Fruit fly (Drosophila melanogaster) whole organism: ENCODE results near the gene Cyp4ac3.

Source experiments
- CG8478 ChIP-seq: fragments of >200 bp; optimal IDR thresholded peaks from 2 replicates; lab custom pipeline; 2018; ENCODE audit warnings: inconsistent platforms
- Dll ChIP-seq: fragments of >200 bp; optimal IDR thresholded peaks from 2 replicates; lab custom pipeline; 2017
- EcR ChIP-seq, 2 experiments: fragments of >200 bp; optimal IDR thresholded peaks; 2 replicates each; lab custom pipeline; 2017; ENCODE audit warnings: missing biosample characterization in 2 of 2, missing genetic modification characterization in 2 of 2, missing genetic modification reagents in 2 of 2
- pan ChIP-seq: fragments of >200 bp; optimal IDR thresholded peaks from 2 replicates; lab custom pipeline; 2017
- psq ChIP-seq: fragments of >200 bp; optimal IDR thresholded peaks from 2 replicates; lab custom pipeline; 2017
- usp ChIP-seq: fragments of >200 bp; optimal IDR thresholded peaks from 2 replicates; lab custom pipeline; 2017; ENCODE audit warnings: missing biosample characterization, missing genetic modification characterization, mixed read lengths

The Cyp4ac3 gene

DNA sequence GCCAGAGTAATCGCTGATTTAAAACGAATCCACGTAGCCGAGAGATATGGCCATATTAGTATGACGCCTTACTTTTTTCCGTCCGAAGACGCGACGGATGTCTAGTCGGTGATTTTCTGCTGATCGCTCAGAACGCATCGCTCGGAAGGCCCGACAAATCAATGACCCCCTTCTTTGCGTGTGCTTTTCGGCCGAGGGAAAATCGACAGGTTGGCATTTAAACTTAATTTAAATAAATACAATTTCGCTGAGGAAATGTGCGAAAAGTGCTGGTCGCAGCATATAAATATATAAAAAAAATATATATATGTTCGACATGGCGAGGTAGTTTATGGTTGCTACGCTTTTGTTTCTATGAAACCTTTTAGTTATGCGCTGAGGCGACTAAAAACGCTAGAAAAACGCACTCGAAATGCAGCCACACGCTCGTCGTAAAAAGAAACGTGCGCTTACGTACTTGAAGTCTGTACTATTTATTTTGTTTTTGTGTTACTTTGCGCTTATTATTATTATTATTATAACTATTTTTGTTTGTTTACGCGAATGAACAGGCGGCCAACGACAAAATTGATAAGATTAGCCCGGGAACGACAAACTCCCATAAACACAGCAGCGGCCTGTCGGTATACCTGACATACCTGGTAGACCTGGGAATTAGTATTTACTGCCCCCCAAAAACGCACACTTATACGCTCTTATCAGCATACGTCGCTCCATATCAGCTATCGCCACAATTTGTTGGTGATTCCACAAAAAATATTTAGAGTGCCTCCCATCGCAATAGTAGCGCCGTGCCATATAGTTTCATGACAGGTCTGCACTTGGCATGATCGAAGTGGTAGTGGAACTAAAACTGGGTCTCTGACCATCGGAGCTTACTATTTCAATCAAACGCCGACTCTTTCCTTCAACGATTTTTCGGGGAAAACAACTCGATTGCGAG, 35.1 kb upstream of the Cyp4ac3 start:
- TF ChIP-seq psq (lab: Kevin White, UChicago) (no peak), usp (GFP tag; lab: Kevin White, UChicago) (no peak), Dll (lab: Kevin White, UChicago) (no peak), CG8478 (lab: Kevin White, UChicago) (no peak), pan (lab: Kevin White, UChicago) (no peak), EcR (GFP tag; optimal IDR thresholded peaks at IDR 0.05; lab: Kevin White, UChicago) (no peak)

DNA sequence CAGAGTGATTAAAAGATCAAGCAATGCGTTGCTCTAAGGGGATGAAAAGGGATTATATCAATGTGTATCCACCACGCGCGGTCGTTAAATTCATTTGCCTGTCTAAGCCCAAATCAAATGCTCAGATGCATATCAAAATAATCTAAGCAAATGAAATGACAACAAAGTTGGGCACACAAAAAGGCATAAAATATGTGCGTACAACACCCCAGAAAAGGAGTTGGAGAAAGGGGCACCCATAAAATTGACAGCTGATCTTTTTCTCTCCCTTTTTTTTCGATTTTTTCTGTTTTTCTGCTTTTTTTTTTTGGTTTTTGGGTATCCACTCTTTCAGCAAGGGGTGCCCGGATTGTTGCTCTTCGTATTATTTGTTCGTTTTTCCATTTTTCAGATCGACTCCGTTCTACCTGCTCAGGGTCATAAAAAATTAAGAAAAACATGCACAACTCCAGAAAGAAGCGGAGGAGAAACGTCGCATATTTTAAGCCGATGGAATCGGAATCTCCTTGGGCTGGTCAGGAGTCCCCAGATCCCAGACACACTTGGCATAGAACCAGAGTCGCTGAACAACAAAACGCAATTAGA, 33.5 kb upstream of the Cyp4ac3 start:
- TF ChIP-seq EcR (GFP tag; optimal IDR thresholded peaks at IDR 0.05; lab: Kevin White, UChicago), result no peak
- no peak for TF ChIP-seq pan (lab: Kevin White, UChicago)
- TF ChIP-seq CG8478 (lab: Kevin White, UChicago), result no peak
- TF ChIP-seq psq (lab: Kevin White, UChicago), result no peak
- no peak for TF ChIP-seq Dll (lab: Kevin White, UChicago)
- TF ChIP-seq usp (GFP tag; lab: Kevin White, UChicago), result no peak

DNA sequence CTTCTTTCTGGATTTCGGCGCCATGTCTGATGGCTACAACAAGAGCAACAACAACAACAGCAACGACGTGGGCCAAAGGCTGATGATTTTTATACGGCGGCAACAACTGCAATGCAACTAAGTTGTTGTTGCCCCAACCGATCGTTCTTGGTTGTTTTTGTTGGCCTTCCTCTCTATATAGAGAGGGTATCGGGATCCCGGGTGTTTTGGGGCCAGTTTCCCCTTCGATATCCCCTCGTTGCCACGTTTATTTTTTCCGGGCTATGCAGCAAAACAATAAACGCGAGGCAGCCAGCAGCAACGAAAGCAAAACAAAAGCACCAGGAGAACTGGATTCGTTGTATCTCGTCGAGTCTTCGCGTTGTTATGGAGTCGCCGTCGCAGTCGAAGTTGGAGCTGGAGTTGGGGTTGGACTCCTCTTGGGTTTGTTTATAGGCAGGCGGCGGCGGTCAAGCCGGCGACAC, 31.9 kb upstream of the Cyp4ac3 start:
- TF ChIP-seq psq (lab: Kevin White, UChicago) (no peak), CG8478 (lab: Kevin White, UChicago) (no peak), EcR (GFP tag; optimal IDR thresholded peaks at IDR 0.05; lab: Kevin White, UChicago) (no peak), usp (GFP tag; lab: Kevin White, UChicago) (no peak), Dll (lab: Kevin White, UChicago) (no peak), pan (lab: Kevin White, UChicago) (no peak)

DNA sequence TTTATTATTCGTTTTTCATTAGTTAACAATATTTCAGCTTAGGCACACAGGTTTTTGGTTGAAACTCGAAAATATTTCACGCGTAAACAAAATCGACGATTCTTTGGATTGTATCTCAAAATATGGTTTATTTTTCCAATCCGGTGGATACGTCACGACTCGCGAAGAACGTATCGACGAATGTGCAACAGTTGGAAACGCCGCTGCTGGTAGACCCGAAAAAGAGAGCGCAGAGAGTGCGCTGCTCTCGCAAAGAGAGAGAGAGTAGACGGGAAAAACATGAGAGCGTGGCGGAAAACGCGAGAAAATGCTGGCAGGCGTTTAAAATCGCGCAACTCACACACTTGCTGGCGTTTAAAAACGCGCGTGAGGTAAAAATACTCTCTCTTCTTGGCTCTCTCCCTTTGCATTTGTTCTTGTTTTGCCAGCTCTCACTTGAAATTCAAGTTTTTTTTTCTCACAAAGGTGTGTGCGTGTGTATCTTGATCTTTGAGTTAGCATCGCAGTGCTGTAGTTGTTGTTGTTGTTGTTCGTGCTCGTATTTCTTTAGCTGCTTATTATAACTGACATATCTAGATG, 31.0 kb upstream of the Cyp4ac3 start:
- peak; percentile 99 for TF ChIP-seq Dll (lab: Kevin White, UChicago)
- no peak for TF ChIP-seq psq (lab: Kevin White, UChicago)
- no peak for TF ChIP-seq usp (GFP tag; lab: Kevin White, UChicago)

DNA sequence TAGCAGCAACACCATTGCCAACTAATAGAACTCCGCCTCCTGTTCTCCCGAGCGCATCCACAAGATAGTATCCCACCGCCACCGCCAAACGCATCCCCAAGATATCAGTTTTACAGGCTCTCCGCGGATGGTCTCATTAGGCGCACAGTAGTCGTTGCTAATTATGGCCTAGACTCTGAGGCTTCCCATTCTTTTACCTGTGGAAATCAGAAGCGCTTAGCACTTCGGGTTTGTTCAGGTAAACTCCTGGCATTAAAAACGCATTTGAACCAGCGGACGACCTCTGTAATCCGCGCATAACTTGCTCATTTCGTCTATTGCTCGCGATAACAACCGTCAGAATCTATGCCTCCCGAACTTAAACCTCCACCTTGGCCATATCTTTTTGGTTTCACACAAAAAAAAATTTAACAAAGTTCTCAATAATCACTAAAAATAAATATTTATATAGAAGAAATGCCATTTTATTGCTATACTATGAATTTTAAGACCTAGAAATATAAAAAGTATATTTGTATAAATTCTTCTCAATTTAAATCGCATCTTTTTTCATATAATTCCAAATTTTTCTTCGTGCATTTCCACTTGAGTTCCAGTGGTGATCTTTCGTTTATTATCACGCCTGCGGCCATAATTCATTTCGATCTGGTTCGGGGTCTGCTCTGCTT, 30.3 kb upstream of the Cyp4ac3 start:
- no peak for TF ChIP-seq psq (lab: Kevin White, UChicago)
- no peak for TF ChIP-seq Dll (lab: Kevin White, UChicago)
- no peak for TF ChIP-seq EcR (GFP tag; optimal IDR thresholded peaks at IDR 0.05; lab: Kevin White, UChicago)
- TF ChIP-seq pan (lab: Kevin White, UChicago), result no peak
- TF ChIP-seq usp (GFP tag; lab: Kevin White, UChicago), result no peak
- no peak for TF ChIP-seq CG8478 (lab: Kevin White, UChicago)

DNA sequence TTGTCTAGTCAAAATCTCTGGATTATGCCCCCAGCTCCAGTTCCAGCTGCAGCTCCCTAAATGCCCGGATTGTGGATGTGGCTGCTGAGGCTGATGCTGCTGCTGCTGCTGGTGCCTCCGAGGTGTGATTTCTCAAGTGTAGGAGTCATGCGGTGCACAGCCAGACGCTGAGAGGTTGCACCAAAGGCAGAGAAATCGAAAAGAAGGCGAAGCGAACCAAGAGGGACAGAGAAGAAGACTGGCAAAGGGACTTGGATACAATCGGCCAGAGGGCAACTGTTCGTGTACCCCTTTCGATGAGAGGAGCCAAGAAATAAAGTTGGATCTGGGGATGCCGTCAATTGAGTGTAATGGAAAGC, 29.8 kb upstream of the Cyp4ac3 start:
- TF ChIP-seq usp (GFP tag; lab: Kevin White, UChicago) (no peak), CG8478 (lab: Kevin White, UChicago) (no peak), Dll (lab: Kevin White, UChicago) (no peak), pan (lab: Kevin White, UChicago) (no peak), psq (lab: Kevin White, UChicago) (no peak), EcR (GFP tag; optimal IDR thresholded peaks at IDR 0.05; lab: Kevin White, UChicago) (no peak)

DNA sequence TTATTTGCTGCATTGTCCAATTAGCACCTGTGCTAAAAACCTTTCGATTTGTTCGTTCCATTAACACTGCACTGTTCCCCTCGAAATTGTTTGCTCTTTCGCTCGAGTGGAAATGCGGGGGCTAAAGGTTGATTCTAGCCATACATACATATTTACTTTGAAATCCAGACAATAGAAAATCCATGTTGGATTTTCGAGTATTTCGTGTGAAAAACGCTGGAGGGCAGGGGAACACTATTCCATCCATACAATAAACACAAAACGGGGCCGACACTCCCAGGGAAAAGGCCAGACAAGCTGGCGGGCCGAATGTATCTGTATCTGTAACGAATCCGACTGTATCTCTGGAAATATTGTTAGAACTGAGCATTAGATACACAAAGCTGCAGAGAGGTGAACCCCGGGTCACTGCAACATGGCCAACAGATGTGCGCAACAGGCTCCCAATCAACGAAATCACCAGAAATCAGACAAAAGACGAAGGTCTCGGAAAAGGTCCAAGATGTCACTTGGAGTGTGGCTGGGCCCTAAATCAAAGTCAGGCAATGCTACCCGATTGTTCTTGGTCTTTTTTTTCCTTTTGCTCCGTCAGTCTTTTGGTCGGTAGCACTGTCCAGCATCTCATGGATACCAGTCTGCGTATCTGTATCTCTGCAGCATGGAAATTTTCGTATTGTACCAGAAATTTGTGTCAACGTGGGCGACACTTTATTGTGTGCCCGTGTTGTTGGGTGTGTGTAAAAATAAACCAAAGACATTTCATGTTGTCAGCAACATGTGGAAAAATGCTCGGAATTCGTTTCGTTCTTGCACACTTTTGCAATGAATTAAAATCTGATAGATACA, 28.6 kb upstream of the Cyp4ac3 start:
- TF ChIP-seq psq (lab: Kevin White, UChicago), result no peak
- no peak for TF ChIP-seq CG8478 (lab: Kevin White, UChicago)
- no peak for TF ChIP-seq usp (GFP tag; lab: Kevin White, UChicago)
- TF ChIP-seq Dll (lab: Kevin White, UChicago), result no peak
- TF ChIP-seq EcR (GFP tag; optimal IDR thresholded peaks at IDR 0.05; lab: Kevin White, UChicago), result no peak
- TF ChIP-seq pan (lab: Kevin White, UChicago), result no peak

DNA sequence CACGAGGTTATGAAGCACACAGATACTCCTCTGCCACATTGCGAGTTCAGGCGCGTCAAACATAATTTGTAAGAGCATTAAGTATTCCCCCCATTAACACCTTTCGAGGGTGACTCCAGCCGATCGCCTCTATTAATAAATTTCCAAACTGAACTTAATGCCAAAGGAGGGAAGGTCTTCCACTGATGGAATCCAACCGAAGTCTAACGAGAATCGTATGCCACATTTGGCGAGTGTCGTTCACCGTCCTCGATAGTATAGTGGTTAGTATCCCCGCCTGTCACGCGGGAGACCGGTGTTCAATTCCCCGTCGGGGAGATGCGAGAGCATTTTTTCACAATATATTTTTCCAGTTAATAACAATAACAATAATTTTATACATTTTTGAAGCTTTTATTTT, 27.8 kb upstream of the Cyp4ac3 start:
- TF ChIP-seq pan (lab: Kevin White, UChicago), result no peak
- TF ChIP-seq EcR (GFP tag; optimal IDR thresholded peaks at IDR 0.05; lab: Kevin White, UChicago), result no peak
- no peak for TF ChIP-seq Dll (lab: Kevin White, UChicago)

DNA sequence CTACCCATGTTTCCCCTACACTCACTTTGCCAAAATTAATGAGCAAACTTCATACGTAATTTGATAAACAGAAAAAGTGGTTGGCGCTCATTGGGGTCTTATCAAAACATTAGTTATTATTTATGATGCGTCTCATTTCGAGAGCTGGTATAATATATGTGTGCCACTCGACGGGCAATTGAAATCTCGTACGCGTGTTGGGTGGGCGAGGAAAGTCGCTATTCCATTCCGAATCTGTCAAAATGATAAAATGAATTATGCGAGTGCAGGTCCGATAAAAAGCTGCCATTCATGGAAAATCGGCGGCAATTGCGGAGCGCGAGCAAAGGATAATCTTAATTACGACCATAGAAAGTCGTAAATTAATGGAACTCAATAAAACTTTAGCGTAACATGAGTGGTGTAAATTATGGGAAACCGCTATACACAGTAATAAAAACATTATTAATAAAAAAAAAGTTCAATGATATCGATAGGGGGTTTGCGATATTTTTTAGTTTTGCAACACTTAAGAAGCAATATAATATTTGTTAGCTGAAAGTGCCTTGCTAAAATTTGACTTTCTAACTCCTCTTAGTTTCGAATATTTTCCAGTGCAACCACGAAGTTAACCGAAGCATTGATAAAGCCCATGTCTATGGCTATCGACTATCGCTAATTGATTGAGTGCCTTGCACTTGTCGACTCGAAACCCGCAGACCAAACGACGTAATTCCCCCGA, 25.9 kb upstream of the Cyp4ac3 start:
- TF ChIP-seq Dll (lab: Kevin White, UChicago) (no peak), usp (GFP tag; lab: Kevin White, UChicago) (no peak), pan (lab: Kevin White, UChicago) (no peak), EcR (GFP tag; optimal IDR thresholded peaks at IDR 0.05; lab: Kevin White, UChicago) (no peak), psq (lab: Kevin White, UChicago) (no peak), CG8478 (lab: Kevin White, UChicago) (no peak)
